5 fruit fly cellular contexts compared by ENCODE assay signal in the genomic region with DNA sequence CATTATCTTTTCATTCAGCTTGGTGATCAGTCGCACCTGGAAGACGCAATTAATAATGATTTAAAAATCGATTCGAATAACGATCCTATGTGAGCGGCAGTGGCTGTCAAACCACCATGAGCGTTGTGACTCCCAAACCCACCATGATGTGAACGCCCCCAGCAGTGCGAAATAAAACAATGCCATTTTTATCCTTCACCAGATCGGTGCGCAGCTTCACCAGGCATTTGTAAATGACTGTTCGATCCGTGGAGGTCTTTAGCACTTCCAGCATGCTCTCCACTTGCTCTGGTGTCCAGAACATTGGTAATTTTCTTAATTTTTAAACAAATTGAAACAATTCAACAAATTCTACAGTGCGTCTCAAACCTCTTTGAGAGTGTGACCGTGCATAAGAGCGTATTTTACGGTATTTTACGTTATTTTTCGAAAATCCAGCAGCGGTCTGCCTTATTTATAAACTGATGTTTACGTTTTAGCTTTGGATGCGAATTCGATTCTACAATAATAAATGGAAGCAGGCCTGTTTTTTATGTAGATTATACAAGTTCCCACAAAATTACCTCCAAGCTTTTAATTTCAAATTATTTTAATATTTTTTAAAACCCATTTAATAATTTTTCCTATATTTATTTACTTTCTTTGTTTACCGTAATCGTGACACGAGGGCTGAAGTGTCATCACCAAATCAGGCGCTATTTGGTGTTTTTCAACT.
A peak's percentile ranks its signal among the peaks of the same experiment; 100 is the strongest.
TF ChIP-seq lines count a peak whose summit lies in the region.

Rnb (minus strand) TSS at position 389 of the 715 bp plus-strand sequence.
Drice (plus strand) TSS at position 693 of the 715 bp plus-strand sequence.

TF ChIP-seq in whole organism, adult, 20 proteins besides CTCF, POLR2A, EP300 and RAD21 (continued from another document):
- no peak for TF ChIP-seq bab1 (GFP tag; optimal IDR thresholded peaks at IDR 0.05; lab: Kevin White, UChicago)
- TF ChIP-seq Clk (GFP tag; optimal IDR thresholded peaks at IDR 0.05; lab: Kevin White, UChicago) = peak; percentile 19
- no peak for TF ChIP-seq CG5204 (GFP tag; optimal IDR thresholded peaks at IDR 0.05; lab: Kevin White, UChicago)

TF ChIP-seq in whole organism, embryonic, 481 proteins besides CTCF, POLR2A, EP300 and RAD21 (continued from another document and continues in another):
- TF ChIP-seq Hmx (GFP tag; optimal IDR thresholded peaks at IDR 0.05; lab: Kevin White, UChicago) = no peak
- TF ChIP-seq CG7928 (GFP tag; optimal IDR thresholded peaks at IDR 0.05; lab: Kevin White, UChicago) = no peak
- no peak for TF ChIP-seq CG7556 (GFP tag; optimal IDR thresholded peaks at IDR 0.05; lab: Kevin White, UChicago)
- no peak for TF ChIP-seq Blimp-1 (GFP tag; optimal IDR thresholded peaks at IDR 0.05; lab: Kevin White, UChicago)
- no peak for TF ChIP-seq CG3065 (GFP tag; optimal IDR thresholded peaks at IDR 0.05; lab: Kevin White, UChicago)
- TF ChIP-seq CG8290 (GFP tag; optimal IDR thresholded peaks at IDR 0.05; lab: Kevin White, UChicago) = no peak
- TF ChIP-seq CG8290 (tag; optimal IDR thresholded peaks at IDR 0.05; lab: Kevin White, UChicago) = no peak
- no peak for TF ChIP-seq tup (GFP tag; optimal IDR thresholded peaks at IDR 0.05; lab: Kevin White, UChicago)
- TF ChIP-seq CG15514 (GFP tag; optimal IDR thresholded peaks at IDR 0.05; lab: Kevin White, UChicago) = peak; percentile 31
- TF ChIP-seq lbe (GFP tag; optimal IDR thresholded peaks at IDR 0.05; lab: Kevin White, UChicago) = peak; percentile 76
- TF ChIP-seq gce (GFP tag; IDR thresholded peaks at IDR 0.05; lab: Robert Waterston, UW) = 0 out of 3 replicates have a peak, but pooled peaks have one; percentile 51
- TF ChIP-seq Ets97D (GFP tag; optimal IDR thresholded peaks at IDR 0.05; lab: Kevin White, UChicago) = no peak
- no peak for TF ChIP-seq eve (GFP tag; optimal IDR thresholded peaks at IDR 0.05; lab: Kevin White, UChicago)
- TF ChIP-seq lmd (GFP tag; IDR thresholded peaks at IDR 0.05; lab: Robert Waterston, UW) = peak; percentile 8; the same call in 1 of the 2 replicates
- TF ChIP-seq br (optimal IDR thresholded peaks at IDR 0.05; lab: Kevin White, UChicago) = no peak
- no peak for TF ChIP-seq oc (tag; optimal IDR thresholded peaks at IDR 0.05; lab: Kevin White, UChicago)
- peak in 1 of 3 experiments; percentile 54 for TF ChIP-seq lola (GFP tag; optimal IDR thresholded peaks at IDR 0.05; lab: Kevin White, UChicago)
- no peak for TF ChIP-seq D19A (tag; optimal IDR thresholded peaks at IDR 0.05; lab: Kevin White, UChicago)
- TF ChIP-seq CG30431 (GFP tag; optimal IDR thresholded peaks at IDR 0.05; lab: Kevin White, UChicago) = no peak
- TF ChIP-seq fd3F (GFP tag; optimal IDR thresholded peaks at IDR 0.05; lab: Kevin White, UChicago) = peak; percentile 28
- no peak for TF ChIP-seq CG32532 (GFP tag; IDR thresholded peaks at IDR 0.05; lab: Robert Waterston, UW)
- TF ChIP-seq CoRest (tag; optimal IDR thresholded peaks at IDR 0.05; lab: Kevin White, UChicago) = peak; percentile 75
- no peak for TF ChIP-seq Neu2 (GFP tag; optimal IDR thresholded peaks at IDR 0.05; lab: Kevin White, UChicago; ENCODE audit: borderline replicate concordance)
- no peak for TF ChIP-seq eyg (GFP tag; optimal IDR thresholded peaks at IDR 0.05; lab: Kevin White, UChicago)
- no peak for TF ChIP-seq Nf-YC (tag; optimal IDR thresholded peaks at IDR 0.05; lab: Kevin White, UChicago)
- TF ChIP-seq bcd (GFP tag; optimal IDR thresholded peaks at IDR 0.05; lab: Kevin White, UChicago) = peak; percentile 61
- TF ChIP-seq Chrac-16 (GFP tag; optimal IDR thresholded peaks at IDR 0.05; lab: Kevin White, UChicago) = peak; percentile 12
- no peak for TF ChIP-seq hb (GFP tag; IDR thresholded peaks at IDR 0.05; lab: Robert Waterston, UW; ENCODE audit: partially characterized antibody)
- TF ChIP-seq CG2712 (tag; optimal IDR thresholded peaks at IDR 0.05; lab: Kevin White, UChicago) = peak; percentile 66
- TF ChIP-seq CG4730 (GFP tag; IDR thresholded peaks at IDR 0.05; lab: Robert Waterston, UW) = no peak

TF ChIP-seq in whole organism, prepupa, 60 proteins besides CTCF, POLR2A, EP300 and RAD21 (continued from another document and continues in another):
- TF ChIP-seq CG8632 (GFP tag; optimal IDR thresholded peaks at IDR 0.05; lab: Kevin White, UChicago) (no peak), Met (GFP tag; optimal IDR thresholded peaks at IDR 0.05; lab: Kevin White, UChicago) (no peak), svp (GFP tag; lab: Kevin White, UChicago) (peak; percentile 70), CG11762 (GFP tag; optimal IDR thresholded peaks at IDR 0.05; lab: Kevin White, UChicago; ENCODE audit: insufficient read depth) (no peak), Eip75B (GFP tag; optimal IDR thresholded peaks at IDR 0.05; lab: Kevin White, UChicago) (no peak), salr (GFP tag; optimal IDR thresholded peaks at IDR 0.05; lab: Kevin White, UChicago) (no peak), Blimp-1 (GFP tag; optimal IDR thresholded peaks at IDR 0.05; lab: Kevin White, UChicago) (no peak), CG34406 (GFP tag; optimal IDR thresholded peaks at IDR 0.05; lab: Kevin White, UChicago) (peak; percentile 8), Ets96B (tag; optimal IDR thresholded peaks at IDR 0.05; lab: Kevin White, UChicago) (peak; percentile 45), CG7368 (GFP tag; optimal IDR thresholded peaks at IDR 0.05; lab: Kevin White, UChicago) (no peak), CG11294 (GFP tag; IDR thresholded peaks at IDR 0.05; lab: Robert Waterston, UW) (no peak), CG31627 (GFP tag; optimal IDR thresholded peaks at IDR 0.05; lab: Kevin White, UChicago) (peak; percentile 32), CG6854 (GFP tag; optimal IDR thresholded peaks at IDR 0.05; lab: Kevin White, UChicago) (no peak), CG1621 (tag; optimal IDR thresholded peaks at IDR 0.05; lab: Kevin White, UChicago) (no peak), Smox (GFP tag; optimal IDR thresholded peaks at IDR 0.05; lab: Kevin White, UChicago) (peak; percentile 53), eg (GFP tag; IDR thresholded peaks at IDR 0.05; lab: Robert Waterston, UW) (0 out of 3 replicates have a peak, but pooled peaks have one; percentile 18), Lpt (GFP tag; optimal IDR thresholded peaks at IDR 0.05; lab: Kevin White, UChicago) (no peak), OdsH (GFP tag; optimal IDR thresholded peaks at IDR 0.05; lab: Kevin White, UChicago) (no peak), vri (GFP tag; optimal IDR thresholded peaks at IDR 0.05; lab: Kevin White, UChicago) (no peak), CG3032 (tag; optimal IDR thresholded peaks at IDR 0.05; lab: Kevin White, UChicago) (peak; percentile 46), ss (GFP tag; optimal IDR thresholded peaks at IDR 0.05; lab: Kevin White, UChicago) (peak in 1 of 2 experiments; percentile 27), spab (GFP tag; optimal IDR thresholded peaks at IDR 0.05; lab: Kevin White, UChicago) (no peak), Hr4 (GFP tag; optimal IDR thresholded peaks at IDR 0.05; lab: Kevin White, UChicago) (no peak), CG8119 (GFP tag; IDR thresholded peaks at IDR 0.05; lab: Robert Waterston, UW) (no peak), Eip93F (GFP tag; optimal IDR thresholded peaks at IDR 0.05; lab: Kevin White, UChicago) (no peak), CG11902 (GFP tag; optimal IDR thresholded peaks at IDR 0.05; lab: Kevin White, UChicago) (peak; percentile 6), CG6163 (GFP tag; IDR thresholded peaks at IDR 0.05; lab: Robert Waterston, UW) (peak; percentile 50; the same call in 2 of the 3 replicates), dsx (GFP tag; optimal IDR thresholded peaks at IDR 0.05; lab: Kevin White, UChicago; ENCODE audit: poor library complexity, severe bottlenecking) (peak; percentile 64), lz (GFP tag; optimal IDR thresholded peaks at IDR 0.05; lab: Kevin White, UChicago) (peak; percentile 48), fd85E (GFP tag; optimal IDR thresholded peaks at IDR 0.05; lab: Kevin White, UChicago) (no peak), CG10669 (GFP tag; optimal IDR thresholded peaks at IDR 0.05; lab: Kevin White, UChicago) (no peak)

TF ChIP-seq in whole organism, pupa, 21 proteins besides CTCF, POLR2A, EP300 and RAD21 (continued from another document):
- TF ChIP-seq CG15710 (tag; optimal IDR thresholded peaks at IDR 0.05; lab: Kevin White, UChicago) (peak; percentile 33), CG8301 (tag; optimal IDR thresholded peaks at IDR 0.05; lab: Kevin White, UChicago) (no peak), CG10348 (GFP tag; IDR thresholded peaks at IDR 0.05; lab: Robert Waterston, UW) (no peak)

TF ChIP-seq in whole organism, wandering third instar larva, 38 proteins besides CTCF, POLR2A, EP300 and RAD21 (continued from another document):
- peak; percentile 60 for TF ChIP-seq CG9705 (GFP tag; optimal IDR thresholded peaks at IDR 0.05; lab: Kevin White, UChicago)
- TF ChIP-seq lola (GFP tag; optimal IDR thresholded peaks at IDR 0.05; lab: Kevin White, UChicago) = no peak
- no peak for TF ChIP-seq CrebA (GFP tag; optimal IDR thresholded peaks at IDR 0.05; lab: Kevin White, UChicago; ENCODE audit: borderline replicate concordance)
- peak; percentile 50 for TF ChIP-seq Sp1 (GFP tag; optimal IDR thresholded peaks at IDR 0.05; lab: Kevin White, UChicago)
- TF ChIP-seq Hnf4 (GFP tag; optimal IDR thresholded peaks at IDR 0.05; lab: Kevin White, UChicago) = peak; percentile 70
- peak; percentile 9 for TF ChIP-seq OdsH (GFP tag; optimal IDR thresholded peaks at IDR 0.05; lab: Kevin White, UChicago)
- no peak for TF ChIP-seq N (GFP tag; optimal IDR thresholded peaks at IDR 0.05; lab: Kevin White, UChicago)
- no peak for TF ChIP-seq Hr78 (GFP tag; optimal IDR thresholded peaks at IDR 0.05; lab: Kevin White, UChicago)
- no peak for TF ChIP-seq dl (GFP tag; optimal IDR thresholded peaks at IDR 0.05; lab: Kevin White, UChicago; ENCODE audit: insufficient read depth in 1 of 2, partially characterized antibody in 2 of 2)
- peak; percentile 50 for TF ChIP-seq br (GFP tag; optimal IDR thresholded peaks at IDR 0.05; lab: Kevin White, UChicago)
- TF ChIP-seq woc (GFP tag; optimal IDR thresholded peaks at IDR 0.05; lab: Kevin White, UChicago) = peak; percentile 71
- TF ChIP-seq tai (GFP tag; optimal IDR thresholded peaks at IDR 0.05; lab: Kevin White, UChicago) = no peak
- TF ChIP-seq brk (GFP tag; optimal IDR thresholded peaks at IDR 0.05; lab: Kevin White, UChicago) = no peak
